Worm (Caenorhabditis elegans) whole organism, late embryonic: Measurements from ENCODE around the gene R09A1.3.

Source experiments
- C08G9.2 ChIP-seq: sonication (generic microtip); optimal IDR thresholded peaks from 2 replicates; lab custom pipeline; 2016; ENCODE audit warnings: mild to moderate bottlenecking, missing genetic modification characterization, moderate library complexity, missing compliant biosample characterization
- C38D4.7 ChIP-seq: fragments of 200-800 bp; sonication (Bioruptor generic); optimal IDR thresholded peaks from 2 replicates; lab custom pipeline; 2018; ENCODE audit warnings: mild to moderate bottlenecking, missing genetic modification characterization, moderate library complexity, missing compliant biosample characterization
- K02D7.2 ChIP-seq: sonication (generic microtip); optimal IDR thresholded peaks from 2 replicates; lab custom pipeline; 2017; ENCODE audit warnings: mild to moderate bottlenecking, missing genetic modification characterization, missing compliant biosample characterization
- K09A11.1 ChIP-seq: sonication (generic microtip); optimal IDR thresholded peaks from 2 replicates; lab custom pipeline; 2017; ENCODE audit warnings: antibody characterized with exemption, mild to moderate bottlenecking, missing genetic modification characterization, missing compliant biosample characterization; ENCODE audit not compliant: insufficient read depth
- ahr-1 ChIP-seq: sonication (generic microtip); optimal IDR thresholded peaks from 2 replicates; lab custom pipeline; 2016; ENCODE audit warnings: missing genetic modification characterization, missing compliant biosample characterization
- ama-1 ChIP-seq: fragments of 150-350 bp; optimal IDR thresholded peaks from 2 replicates; lab custom pipeline; 2014
- ceh-14 ChIP-seq: sonication (generic microtip); optimal IDR thresholded peaks from 2 replicates; lab custom pipeline; 2016; ENCODE audit warnings: missing genotype, missing genetic modification characterization, missing compliant biosample characterization
- ceh-18 ChIP-seq: sonication (generic microtip); optimal IDR thresholded peaks from 2 replicates; lab custom pipeline; 2016; ENCODE audit warnings: missing genetic modification characterization, missing compliant biosample characterization
- ceh-19 ChIP-seq: fragments of 200-800 bp; sonication (Bioruptor generic); optimal IDR thresholded peaks from 2 replicates; lab custom pipeline; 2018; ENCODE audit warnings: mild to moderate bottlenecking, missing genetic modification characterization, missing compliant biosample characterization
- ceh-2 ChIP-seq: sonication (generic microtip); optimal IDR thresholded peaks from 2 replicates; lab custom pipeline; 2016; ENCODE audit warnings: missing genotype, missing genetic modification characterization, missing compliant biosample characterization
- ceh-22 ChIP-seq: sonication (generic microtip); optimal IDR thresholded peaks from 2 replicates; lab custom pipeline; 2017; ENCODE audit warnings: missing biosample characterization, missing genetic modification characterization
- ceh-24 ChIP-seq: sonication (generic microtip); optimal IDR thresholded peaks from 2 replicates; lab custom pipeline; 2016; ENCODE audit warnings: mild to moderate bottlenecking, missing genetic modification characterization, missing compliant biosample characterization
- ceh-30 ChIP-seq: fragments of 150-350 bp; optimal IDR thresholded peaks from 2 replicates; lab custom pipeline; 2014; ENCODE audit warnings: missing biosample characterization, missing genetic modification characterization
- ceh-34 ChIP-seq: sonication (generic microtip); optimal IDR thresholded peaks from 2 replicates; lab custom pipeline; 2016; ENCODE audit warnings: mild to moderate bottlenecking, missing genetic modification characterization, missing compliant biosample characterization
- ceh-9 ChIP-seq: sonication (generic microtip); optimal IDR thresholded peaks from 2 replicates; lab custom pipeline; 2016; ENCODE audit warnings: mild to moderate bottlenecking, missing genetic modification characterization, inconsistent platforms, missing compliant biosample characterization
- che-1 ChIP-seq: sonication (generic microtip); optimal IDR thresholded peaks from 2 replicates; lab custom pipeline; 2016; ENCODE audit warnings: mild to moderate bottlenecking, missing genetic modification characterization, missing compliant biosample characterization
- dmd-4 ChIP-seq: sonication (generic microtip); optimal IDR thresholded peaks from 2 replicates; lab custom pipeline; 2016; ENCODE audit warnings: borderline replicate concordance, missing genetic modification characterization, missing compliant biosample characterization
- dve-1 ChIP-seq: sonication (generic microtip); optimal IDR thresholded peaks from 2 replicates; lab custom pipeline; 2017; ENCODE audit warnings: antibody characterized with exemption, mild to moderate bottlenecking, missing genetic modification characterization, missing compliant biosample characterization
- elt-2 ChIP-seq: sonication (generic microtip); optimal IDR thresholded peaks from 2 replicates; lab custom pipeline; 2016; ENCODE audit warnings: missing genetic modification reagents, missing genetic modification characterization, missing compliant biosample characterization
- elt-4 ChIP-seq: sonication (generic microtip); optimal IDR thresholded peaks from 2 replicates; lab custom pipeline; 2016; ENCODE audit warnings: missing genetic modification characterization, missing compliant biosample characterization
- ets-4 ChIP-seq: sonication (generic microtip); optimal IDR thresholded peaks from 2 replicates; lab custom pipeline; 2016; ENCODE audit warnings: missing genetic modification characterization, missing compliant biosample characterization
- fkh-6 ChIP-seq: sonication (generic microtip); optimal IDR thresholded peaks from 2 replicates; lab custom pipeline; 2016; ENCODE audit warnings: missing genetic modification characterization, missing compliant biosample characterization
- gmeb-2 ChIP-seq: sonication (generic microtip); optimal IDR thresholded peaks from 2 replicates; lab custom pipeline; 2016; ENCODE audit warnings: missing genetic modification characterization, inconsistent platforms, missing compliant biosample characterization
- hlh-15 ChIP-seq: sonication (generic microtip); optimal IDR thresholded peaks from 2 replicates; lab custom pipeline; 2016; ENCODE audit warnings: missing genetic modification characterization, missing compliant biosample characterization
- hlh-30 ChIP-seq: sonication (generic microtip); optimal IDR thresholded peaks from 2 replicates; lab custom pipeline; 2017; ENCODE audit warnings: antibody characterized with exemption, missing genetic modification characterization, missing compliant biosample characterization; ENCODE audit not compliant: insufficient read depth
- hlh-6 ChIP-seq: sonication (generic microtip); optimal IDR thresholded peaks from 2 replicates; lab custom pipeline; 2016; ENCODE audit warnings: missing genotype, missing genetic modification characterization, missing compliant biosample characterization
- lin-11 ChIP-seq: fragments of 200-800 bp; sonication (Bioruptor generic); optimal IDR thresholded peaks from 2 replicates; lab custom pipeline; 2018; ENCODE audit warnings: mild to moderate bottlenecking, missing genetic modification characterization, missing compliant biosample characterization
- mec-3 ChIP-seq: sonication (generic microtip); optimal IDR thresholded peaks from 2 replicates; lab custom pipeline; 2016; ENCODE audit warnings: borderline replicate concordance, missing genetic modification characterization, missing compliant biosample characterization
- nhr-232 ChIP-seq: sonication (generic microtip); optimal IDR thresholded peaks from 2 replicates; lab custom pipeline; 2016; ENCODE audit warnings: missing genetic modification characterization, missing compliant biosample characterization
- odd-2 ChIP-seq: sonication (generic microtip); optimal IDR thresholded peaks from 2 replicates; lab custom pipeline; 2017; ENCODE audit warnings: antibody characterized with exemption, mild to moderate bottlenecking, missing genetic modification characterization, missing compliant biosample characterization
- pag-3 ChIP-seq: sonication (generic microtip); optimal IDR thresholded peaks from 2 replicates; lab custom pipeline; 2016; ENCODE audit warnings: missing compliant biosample characterization, missing genetic modification characterization, borderline replicate concordance
- pha-2 ChIP-seq: sonication (generic microtip); optimal IDR thresholded peaks from 2 replicates; lab custom pipeline; 2017; ENCODE audit warnings: mild to moderate bottlenecking, missing genetic modification characterization, missing compliant biosample characterization
- pha-4 ChIP-seq: fragments of 150-350 bp; optimal IDR thresholded peaks from 2 replicates; lab custom pipeline; 2018; ENCODE audit warnings: missing biosample characterization, missing genetic modification reagents, missing genetic modification characterization
- pqm-1 ChIP-seq: sonication (generic microtip); optimal IDR thresholded peaks from 2 replicates; lab custom pipeline; 2016; ENCODE audit warnings: missing genetic modification characterization, missing compliant biosample characterization
- pros-1 ChIP-seq: fragments of 150-350 bp; optimal IDR thresholded peaks from 2 replicates; lab custom pipeline; 2014; ENCODE audit warnings: missing biosample characterization, missing genetic modification reagents, missing genetic modification characterization
- ref-2 ChIP-seq: sonication (generic microtip); optimal IDR thresholded peaks from 2 replicates; lab custom pipeline; 2016; ENCODE audit warnings: missing genetic modification characterization, missing compliant biosample characterization
- sdc-2 ChIP-seq: sonication (generic microtip); optimal IDR thresholded peaks from 2 replicates; lab custom pipeline; 2016; ENCODE audit warnings: missing genotype, missing genetic modification characterization, missing compliant biosample characterization
- sox-4 ChIP-seq: sonication (generic microtip); optimal IDR thresholded peaks from 2 replicates; lab custom pipeline; 2017; ENCODE audit warnings: mild to moderate bottlenecking, missing genetic modification characterization, inconsistent platforms, missing compliant biosample characterization
- syd-9 ChIP-seq: sonication (generic microtip); optimal IDR thresholded peaks from 2 replicates; lab custom pipeline; 2016; ENCODE audit warnings: mild to moderate bottlenecking, missing genetic modification characterization, moderate library complexity, missing compliant biosample characterization
- tbx-2 ChIP-seq: sonication (generic microtip); optimal IDR thresholded peaks from 2 replicates; lab custom pipeline; 2016; ENCODE audit warnings: missing genetic modification characterization, missing compliant biosample characterization
- tbx-7 ChIP-seq: sonication (generic microtip); optimal IDR thresholded peaks from 2 replicates; lab custom pipeline; 2016; ENCODE audit warnings: missing genotype, missing genetic modification characterization, missing compliant biosample characterization
- unc-3 ChIP-seq, 2 experiments: fragments of 200-800 bp in 1 of 2; sonication (Bioruptor generic) in 1 of 2; sonication (generic microtip) in 1 of 2; conservative IDR thresholded peaks in 1 of 2; optimal IDR thresholded peaks in 1 of 2; 2 replicates each; pipeline versions ENCODE4 v1.3.6 to Lab custom; 2016 to 2022; ENCODE audit warnings: missing compliant biosample characterization in 2 of 2, missing genetic modification characterization in 2 of 2, missing genetic modification reagents in 1 of 2
- unc-42 ChIP-seq: sonication (generic microtip); optimal IDR thresholded peaks from 2 replicates; lab custom pipeline; 2016; ENCODE audit warnings: missing genotype, missing genetic modification characterization, missing compliant biosample characterization
- unc-55 ChIP-seq: sonication (generic microtip); optimal IDR thresholded peaks from 2 replicates; lab custom pipeline; 2017; ENCODE audit warnings: missing biosample characterization, missing genetic modification reagents, missing genetic modification characterization
- unc-86 ChIP-seq: sonication (generic microtip); optimal IDR thresholded peaks from 2 replicates; lab custom pipeline; 2016; ENCODE audit warnings: missing genetic modification characterization, missing compliant biosample characterization
- zip-5 ChIP-seq: sonication (generic microtip); optimal IDR thresholded peaks from 2 replicates; lab custom pipeline; 2016; ENCODE audit warnings: missing genetic modification characterization, missing compliant biosample characterization
- ztf-16 ChIP-seq: sonication (generic microtip); optimal IDR thresholded peaks from 2 replicates; lab custom pipeline; 2017; ENCODE audit warnings: missing genetic modification characterization, missing compliant biosample characterization

R09A1.3 gene

DNA sequence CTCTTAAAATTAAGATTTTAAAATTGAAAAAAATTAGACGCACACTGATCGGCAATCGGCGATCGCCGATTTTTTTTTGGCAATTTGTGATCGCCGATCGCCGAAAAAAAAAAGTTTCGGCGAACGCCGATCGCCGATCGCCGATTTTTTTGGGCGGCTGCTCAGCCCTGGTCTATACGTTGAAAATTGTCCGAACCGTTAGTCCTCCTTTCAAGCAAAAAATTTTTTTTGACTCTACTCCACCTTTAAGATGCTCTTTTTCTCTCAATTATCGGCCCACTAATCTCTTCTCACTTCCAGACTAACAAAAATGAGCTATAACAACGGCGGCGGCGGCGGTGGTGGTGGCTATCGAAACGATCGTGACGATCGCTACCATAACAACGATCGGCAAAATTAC is 18.4 kb downstream of the R09A1.3 start, which contains the start of gene ergo-1:
ergo-1 (plus strand) TSS at position 301 of the 400 bp plus-strand sequence.
- TF ChIP-seq ahr-1 (tag; lab: Kevin White, UChicago) (no peak), che-1 (no peak), elt-2 (tag; lab: Kevin White, UChicago) (no peak), hlh-30 (no peak), ceh-9 (tag; lab: Kevin White, UChicago) (no peak), unc-55 (GFP tag; lab: Kevin White, UChicago) (no peak), sdc-2 (no peak), fkh-6 (tag; lab: Kevin White, UChicago) (no peak), pha-4 (tag; lab: Kevin White, UChicago) (no peak), tbx-7 (no peak), pqm-1 (tag; lab: Kevin White, UChicago) (no peak), ceh-22 (tag; lab: Kevin White, UChicago) (no peak)

DNA sequence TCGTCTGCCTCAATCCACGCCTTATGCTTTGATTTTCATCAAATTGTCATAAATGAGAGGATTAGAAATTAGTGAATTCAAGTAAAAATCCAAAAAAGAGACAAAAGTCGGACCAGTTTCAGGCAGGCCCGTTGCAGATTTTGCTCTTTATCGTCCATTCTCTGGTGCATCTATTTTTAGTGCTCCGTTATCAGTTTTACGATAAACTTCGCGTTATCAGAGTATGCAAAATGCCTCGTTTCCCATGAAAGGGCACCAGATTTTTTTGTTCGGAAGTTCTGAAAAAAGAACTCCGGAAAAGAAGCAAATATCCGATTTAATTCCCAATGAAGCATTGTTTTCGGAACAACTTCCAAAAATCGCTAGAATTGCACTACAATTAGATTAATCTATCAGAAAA is 21.0 kb downstream of the R09A1.3 start:
- no peak for TF ChIP-seq unc-42 (tag; lab: Kevin White, UChicago)
- peak; percentile 89 for TF ChIP-seq elt-2 (tag; lab: Kevin White, UChicago)

DNA sequence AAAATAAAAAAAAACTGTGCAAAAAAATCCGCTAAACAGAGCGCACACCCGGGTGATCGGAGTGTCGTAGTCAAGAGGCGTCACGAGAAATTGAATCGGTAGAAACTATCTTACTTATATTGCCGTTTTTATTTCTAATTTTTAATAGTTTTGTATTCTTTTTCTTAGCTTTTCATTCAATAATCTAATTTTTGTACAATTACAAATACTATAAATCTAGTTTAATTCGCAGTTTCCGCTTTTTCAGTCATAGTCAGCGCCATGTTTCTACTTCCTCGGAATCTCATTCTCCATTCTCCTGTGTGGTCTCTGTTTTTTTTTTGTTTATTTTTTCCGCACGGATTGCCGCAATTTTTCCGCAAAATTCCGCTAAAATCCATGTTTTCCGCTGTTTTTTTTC is 23.0 kb downstream of the R09A1.3 start:
- peak; percentile 90 for TF ChIP-seq ceh-34 (tag; lab: Kevin White, UChicago)
- peak; percentile 41 for TF ChIP-seq gmeb-2 (tag; lab: Kevin White, UChicago)
- peak; percentile 97 for TF ChIP-seq ref-2 (tag; lab: Kevin White, UChicago)
- no peak for TF ChIP-seq ceh-30 (tag; lab: Kevin White, UChicago)
- TF ChIP-seq pros-1: no peak
- peak; percentile 68 for TF ChIP-seq C38D4.7 (GFP tag; lab: Kevin White, UChicago)
- peak; percentile 97 for TF ChIP-seq C08G9.2 (tag; lab: Kevin White, UChicago)
- no peak for TF ChIP-seq odd-2 (tag; lab: Kevin White, UChicago)
- TF ChIP-seq ceh-19 (GFP tag; lab: Kevin White, UChicago): peak; percentile 80
- peak; percentile 36 for TF ChIP-seq hlh-6 (tag; lab: Kevin White, UChicago)
- TF ChIP-seq sdc-2: peak; percentile 72
- peak; percentile 89 for TF ChIP-seq syd-9 (tag; lab: Kevin White, UChicago)
- TF ChIP-seq tbx-2: peak; percentile 98
- TF ChIP-seq unc-42 (tag; lab: Kevin White, UChicago): peak; percentile 73
- TF ChIP-seq unc-3 (GFP tag; conservative IDR thresholded peaks at IDR 0.05; lab: Robert Waterston, UW): 0 out of 2 replicates have a peak, but pooled peaks have one; percentile 20
- TF ChIP-seq unc-3 (tag; optimal IDR thresholded peaks at IDR 0.05; lab: Kevin White, UChicago): peak; percentile 90
- TF ChIP-seq ceh-24 (tag; lab: Kevin White, UChicago): peak; percentile 42
- TF ChIP-seq ahr-1 (tag; lab: Kevin White, UChicago): peak; percentile 96
- TF ChIP-seq hlh-15 (tag; lab: Kevin White, UChicago): peak; percentile 93
- TF ChIP-seq pha-2 (tag; lab: Kevin White, UChicago): peak; percentile 81
- TF ChIP-seq zip-5 (tag; lab: Kevin White, UChicago): peak; percentile 99
- no peak for TF ChIP-seq hlh-30
- peak; percentile 99 for TF ChIP-seq tbx-7
- peak; percentile 98 for TF ChIP-seq ets-4 (tag; lab: Kevin White, UChicago)
- peak; percentile 57 for TF ChIP-seq ceh-18 (tag; lab: Kevin White, UChicago)
- peak; percentile 98 for TF ChIP-seq ceh-14 (tag; lab: Kevin White, UChicago)
- peak; percentile 49 for TF ChIP-seq K02D7.2 (tag; lab: Kevin White, UChicago)
- no peak for TF ChIP-seq ceh-9 (tag; lab: Kevin White, UChicago)
- peak; percentile 99 for TF ChIP-seq ceh-2 (tag; lab: Kevin White, UChicago)
- TF ChIP-seq lin-11 (tag; lab: Kevin White, UChicago): no peak
- no peak for TF ChIP-seq pha-4 (tag; lab: Kevin White, UChicago)
- no peak for TF ChIP-seq ama-1
- TF ChIP-seq K09A11.1 (tag; lab: Kevin White, UChicago): no peak
- TF ChIP-seq sox-4 (tag; lab: Kevin White, UChicago): peak; percentile 46
- peak; percentile 89 for TF ChIP-seq unc-86 (tag; lab: Kevin White, UChicago)
- peak; percentile 25 for TF ChIP-seq nhr-232 (tag; lab: Kevin White, UChicago)
- TF ChIP-seq elt-4 (tag; lab: Kevin White, UChicago): no peak
- TF ChIP-seq dmd-4: peak; percentile 19
- TF ChIP-seq dve-1 (tag; lab: Kevin White, UChicago): no peak
- peak; percentile 79 for TF ChIP-seq pag-3 (tag; lab: Kevin White, UChicago)
- TF ChIP-seq ztf-16 (tag; lab: Kevin White, UChicago): peak; percentile 86
- TF ChIP-seq mec-3 (tag; lab: Kevin White, UChicago): peak; percentile 90
